Worm (Caenorhabditis elegans): Measurements from ENCODE around the gene col-177.

col-177 gene

DNA sequence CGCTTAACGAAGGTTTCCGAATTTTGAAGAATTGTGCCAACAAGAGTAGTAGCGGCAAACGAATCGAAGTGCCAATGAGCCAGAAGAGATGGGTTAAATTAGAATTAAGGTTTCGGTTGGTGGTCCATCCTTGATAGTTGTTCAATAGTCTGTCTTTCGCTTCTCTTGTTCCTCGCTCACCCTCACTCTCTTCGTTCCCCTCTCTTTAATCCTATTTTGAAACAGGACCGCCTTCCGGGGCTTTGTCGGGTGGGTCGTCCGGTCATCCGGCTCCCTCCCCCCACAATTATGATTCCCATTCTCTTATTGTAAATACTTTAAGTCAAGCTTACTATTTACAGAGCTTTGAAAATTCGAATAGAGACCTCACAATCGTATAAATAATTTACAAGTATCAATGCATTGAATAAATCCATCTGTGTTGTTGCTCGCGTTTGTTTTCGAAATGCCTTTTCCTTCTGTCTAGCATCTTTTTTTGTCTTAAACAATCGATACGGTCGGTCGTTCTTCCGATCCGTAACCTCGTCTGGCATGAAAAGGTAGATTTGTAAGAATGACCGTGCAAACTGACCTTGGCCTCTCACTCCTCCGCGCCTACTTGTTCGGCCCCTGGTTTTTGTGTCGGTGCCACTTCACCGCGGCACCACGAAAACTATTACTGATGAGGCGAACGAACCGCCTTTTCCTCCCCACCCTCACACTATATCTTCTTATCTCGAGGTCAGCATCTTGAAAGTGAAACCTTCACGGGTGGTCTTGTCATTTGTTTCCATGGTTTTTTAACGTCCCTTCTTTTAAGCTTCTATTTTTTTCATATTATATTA is 31.7 kb upstream of the col-177 start:
- TF ChIP-seq T22C8.4 (GFP tag; IDR thresholded peaks at IDR 0.05) (no peak), klf-2 (GFP tag; conservative IDR thresholded peaks at IDR 0.05) (no peak)

ce11 chrX:11032412-11032811 is 30.8 kb upstream of the col-177 start:
- TF ChIP-seq flt-1 (GFP tag; IDR thresholded peaks at IDR 0.05) (no peak), ref-1 (GFP tag; conservative IDR thresholded peaks at IDR 0.05) (no peak), ztf-23 (GFP tag; IDR thresholded peaks at IDR 0.05) (no peak), cog-1 (tag; optimal IDR thresholded peaks at IDR 0.05) (no peak), ztf-29 (GFP tag; IDR thresholded peaks at IDR 0.05) (no peak), med-1 (GFP tag; optimal IDR thresholded peaks at IDR 0.05; ENCODE audit: insufficient read depth) (no peak), tab-1 (GFP tag; IDR thresholded peaks at IDR 0.05) (no peak), klf-2 (GFP tag; conservative IDR thresholded peaks at IDR 0.05) (no peak)

ce11 chrX:11031869-11032268 is 30.2 kb upstream of the col-177 start:
- TF ChIP-seq flt-1 (GFP tag; IDR thresholded peaks at IDR 0.05) (peak; percentile 53; the same call in 1 of the 2 replicates), T22C8.4 (GFP tag; IDR thresholded peaks at IDR 0.05) (no peak)

- 0 out of 2 replicates have a peak, but pooled peaks have one; percentile 14 for TF ChIP-seq ref-1 (GFP tag; conservative IDR thresholded peaks at IDR 0.05)
- no peak for TF ChIP-seq ztf-23 (GFP tag; IDR thresholded peaks at IDR 0.05)
- peak; percentile 96 for TF ChIP-seq cog-1 (tag; optimal IDR thresholded peaks at IDR 0.05)
- peak; percentile 58; the same call in 1 of the 2 replicates for TF ChIP-seq ztf-29 (GFP tag; IDR thresholded peaks at IDR 0.05)
- peak; percentile 74; the same call in 1 of the 2 replicates for TF ChIP-seq flt-1 (GFP tag; IDR thresholded peaks at IDR 0.05)
Observed at ce11 chrX:11031047-11031695, 29.5 kb upstream of the col-177 start.

ce11 chrX:11028617-11029016 is 27.0 kb upstream of the col-177 start, which contains the start of gene ldb-1:
Gene ldb-1, plus strand, starts transcription at chrX:11028917.
- TF ChIP-seq ref-1 (GFP tag; conservative IDR thresholded peaks at IDR 0.05) (no peak), tab-1 (GFP tag; IDR thresholded peaks at IDR 0.05) (no peak), ztf-29 (GFP tag; IDR thresholded peaks at IDR 0.05) (no peak), ztf-23 (GFP tag; IDR thresholded peaks at IDR 0.05) (no peak), flt-1 (GFP tag; IDR thresholded peaks at IDR 0.05) (no peak), cog-1 (tag; optimal IDR thresholded peaks at IDR 0.05) (no peak), klf-2 (GFP tag; conservative IDR thresholded peaks at IDR 0.05) (no peak), med-1 (GFP tag; optimal IDR thresholded peaks at IDR 0.05; ENCODE audit: insufficient read depth) (no peak), T22C8.4 (GFP tag; IDR thresholded peaks at IDR 0.05) (no peak)

- TF ChIP-seq flt-1 (GFP tag; IDR thresholded peaks at IDR 0.05) (no peak), tab-1 (GFP tag; IDR thresholded peaks at IDR 0.05) (no peak), ztf-23 (GFP tag; IDR thresholded peaks at IDR 0.05) (no peak), ztf-29 (GFP tag; IDR thresholded peaks at IDR 0.05) (no peak), klf-2 (GFP tag; conservative IDR thresholded peaks at IDR 0.05) (no peak), med-1 (GFP tag; optimal IDR thresholded peaks at IDR 0.05; ENCODE audit: insufficient read depth) (no peak), T22C8.4 (GFP tag; IDR thresholded peaks at IDR 0.05) (no peak), ref-1 (GFP tag; conservative IDR thresholded peaks at IDR 0.05) (no peak), cog-1 (tag; optimal IDR thresholded peaks at IDR 0.05) (no peak)
Observed at ce11 chrX:11016100-11016499, 14.4 kb upstream of the col-177 start, which contains the start of gene egl-15. Gene egl-15, plus strand, starts transcription at chrX:11016400.

DNA sequence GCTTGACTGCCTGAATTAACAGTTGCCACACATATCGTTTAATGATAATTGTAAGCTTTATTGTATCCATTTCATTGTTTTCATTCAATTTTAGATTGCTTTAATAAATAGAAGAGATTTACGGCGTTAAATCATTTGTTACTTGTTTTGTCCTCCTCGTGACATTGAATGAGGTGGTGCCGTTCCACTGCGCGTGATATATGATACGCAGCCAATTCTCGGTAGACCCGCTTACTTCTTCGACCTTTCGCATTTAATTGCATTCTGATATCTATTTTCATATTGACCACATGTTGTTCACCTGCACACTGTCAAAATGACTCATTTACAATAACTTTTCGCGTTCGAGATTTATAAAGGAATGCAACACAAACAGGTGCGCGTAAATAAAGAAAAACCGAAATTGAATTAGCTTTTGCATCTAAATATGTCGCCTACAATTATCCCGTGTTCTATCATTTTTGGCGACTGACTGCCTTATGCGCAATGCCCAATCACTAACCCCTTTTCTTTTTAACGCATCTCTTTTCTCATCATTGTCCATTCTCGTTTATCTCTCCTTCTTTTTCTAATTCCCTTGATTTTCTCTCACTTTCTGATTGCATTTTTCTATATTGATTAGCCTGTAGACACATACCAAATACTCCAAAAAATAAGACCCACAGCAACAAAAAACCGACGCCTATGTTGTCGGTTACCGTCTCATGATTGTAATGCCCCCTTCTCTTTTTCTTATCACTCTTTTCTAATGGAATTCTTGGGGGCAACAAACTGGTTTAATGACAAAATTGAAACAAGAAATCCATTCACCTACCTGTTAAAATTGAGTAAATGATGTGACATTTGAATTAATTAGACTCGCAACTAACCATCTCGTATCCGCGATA is 13.0 kb upstream of the col-177 start:
- TF ChIP-seq ztf-29 (GFP tag; IDR thresholded peaks at IDR 0.05) (no peak), cog-1 (tag; optimal IDR thresholded peaks at IDR 0.05) (no peak), tab-1 (GFP tag; IDR thresholded peaks at IDR 0.05) (no peak), ref-1 (GFP tag; conservative IDR thresholded peaks at IDR 0.05) (no peak), med-1 (GFP tag; optimal IDR thresholded peaks at IDR 0.05; ENCODE audit: insufficient read depth) (no peak), T22C8.4 (GFP tag; IDR thresholded peaks at IDR 0.05) (no peak), ztf-23 (GFP tag; IDR thresholded peaks at IDR 0.05) (no peak), klf-2 (GFP tag; conservative IDR thresholded peaks at IDR 0.05) (no peak), flt-1 (GFP tag; IDR thresholded peaks at IDR 0.05) (no peak)

ce11 chrX:11012337-11012736 is 10.7 kb upstream of the col-177 start, which contains the start of gene F58A3.3:
Gene F58A3.3, plus strand, starts transcription at chrX:11012637.
- TF ChIP-seq med-1 (GFP tag; optimal IDR thresholded peaks at IDR 0.05; ENCODE audit: insufficient read depth) (no peak), ref-1 (GFP tag; conservative IDR thresholded peaks at IDR 0.05) (no peak), ztf-29 (GFP tag; IDR thresholded peaks at IDR 0.05) (no peak)

DNA sequence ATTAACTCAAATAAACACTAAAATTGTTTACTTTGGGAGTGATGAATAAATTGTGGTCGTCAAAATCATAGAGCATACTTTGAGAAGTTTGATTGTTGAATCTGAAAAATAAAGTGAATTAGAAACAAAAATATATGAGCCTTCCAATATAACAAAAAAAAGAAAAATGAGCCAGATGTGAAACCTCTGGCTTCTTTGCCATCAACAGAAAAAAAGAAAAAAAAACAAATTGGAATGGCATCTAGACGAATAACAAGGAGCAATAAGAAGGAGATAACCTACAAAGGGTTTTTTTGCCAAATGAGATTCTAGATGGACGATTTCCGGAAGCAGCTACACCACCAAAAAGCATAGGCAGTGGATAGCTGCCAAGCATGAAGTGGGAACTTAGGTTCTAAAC is 8.9 kb upstream of the col-177 start, which contains the start of gene F58A3.4:
F58A3.4 (minus strand) TSS at position 101 of the 400 bp plus-strand sequence.
- TF ChIP-seq ztf-23 (GFP tag; IDR thresholded peaks at IDR 0.05), result no peak
- no peak for TF ChIP-seq ztf-29 (GFP tag; IDR thresholded peaks at IDR 0.05)
- no peak for TF ChIP-seq cog-1 (tag; optimal IDR thresholded peaks at IDR 0.05)
- TF ChIP-seq tab-1 (GFP tag; IDR thresholded peaks at IDR 0.05), result no peak
- TF ChIP-seq med-1 (GFP tag; optimal IDR thresholded peaks at IDR 0.05; ENCODE audit: insufficient read depth), result no peak
- no peak for TF ChIP-seq flt-1 (GFP tag; IDR thresholded peaks at IDR 0.05)
- TF ChIP-seq klf-2 (GFP tag; conservative IDR thresholded peaks at IDR 0.05), result no peak
- no peak for TF ChIP-seq T22C8.4 (GFP tag; IDR thresholded peaks at IDR 0.05)
- TF ChIP-seq ref-1 (GFP tag; conservative IDR thresholded peaks at IDR 0.05), result no peak
